Worm (Caenorhabditis elegans): ENCODE results near the gene dpl-1.

Gene dpl-1

ce11 chrII:9170048-9170447, 338 bp downstream of the dpl-1 start (continued):
- TF ChIP-seq syd-9 (tag; optimal IDR thresholded peaks at IDR 0.05): no peak
- no peak for TF ChIP-seq hlh-13 (GFP tag; optimal IDR thresholded peaks at IDR 0.05)

DNA sequence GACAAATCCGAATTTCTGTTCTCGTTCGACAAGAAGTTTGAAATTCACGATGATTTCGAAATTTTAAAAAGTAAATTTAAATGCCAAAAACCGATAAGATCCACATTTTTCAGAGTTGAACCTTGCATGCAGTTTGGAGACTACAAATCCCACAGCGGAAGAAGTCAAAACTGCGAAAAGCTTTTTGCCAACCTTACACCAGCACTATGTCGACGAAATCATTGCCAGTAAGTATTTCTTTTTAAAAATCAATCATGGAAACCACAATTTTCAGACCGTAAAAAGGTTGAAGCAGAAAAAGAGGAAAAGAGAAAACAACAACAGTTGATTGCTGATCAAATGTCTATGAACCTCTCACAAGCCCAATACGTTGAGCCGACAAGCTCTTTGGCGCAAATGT, 1.1 kb downstream of the dpl-1 start:
- TF ChIP-seq che-1 (tag; optimal IDR thresholded peaks at IDR 0.05) (no peak), C08G9.2 (tag; optimal IDR thresholded peaks at IDR 0.05) (no peak), ceh-2 (tag; optimal IDR thresholded peaks at IDR 0.05) (no peak), K02D7.2 (tag; optimal IDR thresholded peaks at IDR 0.05) (no peak), odd-2 (tag; optimal IDR thresholded peaks at IDR 0.05) (no peak), ceh-9 (tag; optimal IDR thresholded peaks at IDR 0.05) (no peak), Y22D7AL.16 (tag; optimal IDR thresholded peaks at IDR 0.05) (no peak), elt-2 (tag; optimal IDR thresholded peaks at IDR 0.05) (no peak), rnt-1 (tag; optimal IDR thresholded peaks at IDR 0.05) (no peak)

DNA sequence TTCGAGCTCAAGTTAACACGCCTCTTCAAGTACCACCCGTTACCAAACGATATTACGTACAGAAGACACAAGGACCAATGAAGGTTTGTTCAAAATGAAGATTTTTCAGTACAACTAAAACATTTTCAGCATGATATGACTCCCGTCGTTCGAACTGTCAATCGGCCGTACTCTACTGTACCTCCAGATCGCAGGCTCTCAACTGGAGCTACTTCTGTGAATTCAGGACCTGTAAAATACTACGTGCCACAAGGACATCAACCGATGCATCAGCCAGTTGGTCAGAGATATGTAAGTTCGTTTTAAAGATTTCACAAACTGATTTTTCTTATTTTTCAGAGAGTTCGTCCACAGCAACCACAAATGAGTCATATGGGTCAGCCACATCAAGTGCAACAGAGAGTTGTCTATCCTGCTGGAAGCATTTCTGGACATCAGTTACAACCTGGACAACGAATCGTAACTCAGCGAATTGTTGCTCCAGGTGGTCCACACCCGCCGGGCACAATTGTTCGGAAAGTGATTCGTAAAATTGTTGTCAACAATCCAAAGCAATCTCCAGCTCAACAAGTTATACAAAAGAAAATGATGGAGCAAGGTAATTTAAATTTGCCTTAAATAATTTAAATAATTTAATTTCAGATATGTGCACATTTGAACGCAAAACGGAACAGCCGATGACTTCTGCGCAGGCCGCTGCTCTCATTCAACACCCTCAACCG, 1.9 kb downstream of the dpl-1 start:
- TF ChIP-seq pqm-1 (tag; optimal IDR thresholded peaks at IDR 0.05) (no peak), ceh-19 (GFP tag; optimal IDR thresholded peaks at IDR 0.05) (no peak), sdc-2 (tag; optimal IDR thresholded peaks at IDR 0.05) (no peak), madf-2 (tag; optimal IDR thresholded peaks at IDR 0.05) (no peak), ceh-18 (tag; optimal IDR thresholded peaks at IDR 0.05) (no peak), fkh-6 (tag; optimal IDR thresholded peaks at IDR 0.05) (no peak), pax-1 (tag; optimal IDR thresholded peaks at IDR 0.05) (no peak), unc-3 (GFP tag; conservative IDR thresholded peaks at IDR 0.05) (no peak), unc-3 (tag; optimal IDR thresholded peaks at IDR 0.05) (no peak), unc-42 (tag; optimal IDR thresholded peaks at IDR 0.05) (no peak), pag-3 (tag; optimal IDR thresholded peaks at IDR 0.05; ENCODE audit: borderline replicate concordance) (no peak), zip-5 (tag; optimal IDR thresholded peaks at IDR 0.05) (no peak), ceh-34 (tag; optimal IDR thresholded peaks at IDR 0.05) (no peak), tbx-2 (tag; optimal IDR thresholded peaks at IDR 0.05) (no peak), nhr-232 (tag; optimal IDR thresholded peaks at IDR 0.05) (no peak), ama-1 (optimal IDR thresholded peaks at IDR 0.05) (no peak)

ce11 chrII:9172849-9173248, 3.1 kb downstream of the dpl-1 start, which contains the start of gene T23G7.2:
Gene T23G7.2, minus strand, starts transcription at chrII:9172949.
- no peak for TF ChIP-seq odd-2 (tag; optimal IDR thresholded peaks at IDR 0.05)
- TF ChIP-seq ama-1 (optimal IDR thresholded peaks at IDR 0.05): no peak
- TF ChIP-seq fkh-6 (tag; optimal IDR thresholded peaks at IDR 0.05): no peak
- no peak for TF ChIP-seq nhr-232 (tag; optimal IDR thresholded peaks at IDR 0.05)
- no peak for TF ChIP-seq K02D7.2 (tag; optimal IDR thresholded peaks at IDR 0.05)
- no peak for TF ChIP-seq tbx-2 (tag; optimal IDR thresholded peaks at IDR 0.05)
- no peak for TF ChIP-seq lin-11 (tag; optimal IDR thresholded peaks at IDR 0.05)
- TF ChIP-seq elt-2 (tag; optimal IDR thresholded peaks at IDR 0.05): no peak
- TF ChIP-seq ttx-3 (tag; optimal IDR thresholded peaks at IDR 0.05): no peak
- TF ChIP-seq ceh-30 (tag; optimal IDR thresholded peaks at IDR 0.05): no peak
- no peak for TF ChIP-seq ceh-9 (tag; optimal IDR thresholded peaks at IDR 0.05)
- TF ChIP-seq elt-4 (tag; optimal IDR thresholded peaks at IDR 0.05): no peak
- no peak for TF ChIP-seq ceh-22 (tag; optimal IDR thresholded peaks at IDR 0.05)
- no peak for TF ChIP-seq che-1 (tag; optimal IDR thresholded peaks at IDR 0.05)
- no peak for TF ChIP-seq C08G9.2 (tag; optimal IDR thresholded peaks at IDR 0.05)
- no peak for TF ChIP-seq pqm-1 (tag; optimal IDR thresholded peaks at IDR 0.05)
- no peak for TF ChIP-seq pha-2 (tag; optimal IDR thresholded peaks at IDR 0.05)
- no peak for TF ChIP-seq C38D4.7 (GFP tag; optimal IDR thresholded peaks at IDR 0.05)
- TF ChIP-seq fkh-10 (GFP tag; optimal IDR thresholded peaks at IDR 0.05): no peak
- no peak for TF ChIP-seq ceh-6 (GFP tag; optimal IDR thresholded peaks at IDR 0.05)

All from whole organism, late embryonic.